Fruit fly (Drosophila melanogaster): ENCODE data around the gene CG14662.

The CG14662 gene

dm6 chr3R:4997399-4998203 lies 13.6 kb upstream of the CG14662 start (continued):
- no peak for TF ChIP-seq CG31388 (GFP tag; optimal IDR thresholded peaks at IDR 0.05)
- TF ChIP-seq CG15269 (tag; optimal IDR thresholded peaks at IDR 0.05), result peak; percentile 14
- no peak for TF ChIP-seq CG7372 (GFP tag; IDR thresholded peaks at IDR 0.05)
- no peak for TF ChIP-seq grn (GFP tag; optimal IDR thresholded peaks at IDR 0.05)
- TF ChIP-seq CG7928 (GFP tag; optimal IDR thresholded peaks at IDR 0.05), result no peak
- peak; percentile 36; the same call in 1 of the 2 replicates for TF ChIP-seq Awh (GFP tag; IDR thresholded peaks at IDR 0.05)
- no peak for TF ChIP-seq D (optimal IDR thresholded peaks at IDR 0.05)
- TF ChIP-seq D (GFP tag; optimal IDR thresholded peaks at IDR 0.05), result no peak
- no peak for TF ChIP-seq CG13287 (GFP tag; IDR thresholded peaks at IDR 0.05; ENCODE audit: partially characterized antibody)
- no peak for TF ChIP-seq CG9932 (GFP tag; IDR thresholded peaks at IDR 0.05)
- no peak for TF ChIP-seq kah (GFP tag; optimal IDR thresholded peaks at IDR 0.05)
- TF ChIP-seq CG9727 (GFP tag; optimal IDR thresholded peaks at IDR 0.05), result peak; percentile 31
- TF ChIP-seq lilli (GFP tag; optimal IDR thresholded peaks at IDR 0.05), result no peak
- TF ChIP-seq gsb (GFP tag; IDR thresholded peaks at IDR 0.05), result no peak
- no peak; the same call in 1 of the 2 replicates for TF ChIP-seq dan (GFP tag; IDR thresholded peaks at IDR 0.05)
- no peak for TF ChIP-seq Ada2b (GFP tag; IDR thresholded peaks at IDR 0.05)
- TF ChIP-seq B-H1 (GFP tag; IDR thresholded peaks at IDR 0.05), result no peak
- TF ChIP-seq Sry-β (GFP tag; optimal IDR thresholded peaks at IDR 0.05), result no peak
- no peak for TF ChIP-seq CG5180 (GFP tag; optimal IDR thresholded peaks at IDR 0.05)
- TF ChIP-seq CG12659 (GFP tag; optimal IDR thresholded peaks at IDR 0.05), result no peak
- no peak for TF ChIP-seq seq (GFP tag; IDR thresholded peaks at IDR 0.05)
- TF ChIP-seq gfzf (GFP tag; optimal IDR thresholded peaks at IDR 0.05), result no peak
- TF ChIP-seq dm (GFP tag; optimal IDR thresholded peaks at IDR 0.05), result no peak
- TF ChIP-seq zfh1 (GFP tag; IDR thresholded peaks at IDR 0.05), result no peak
- no peak for TF ChIP-seq Trl (optimal IDR thresholded peaks at IDR 0.05)
- TF ChIP-seq Trl (GFP tag; optimal IDR thresholded peaks at IDR 0.05), result no peak
- TF ChIP-seq CG6689 (GFP tag; IDR thresholded peaks at IDR 0.05), result peak; percentile 21; the same call in 1 of the 2 replicates
- TF ChIP-seq CG17912 (GFP tag; optimal IDR thresholded peaks at IDR 0.05), result no peak
- TF ChIP-seq zf30C (GFP tag; optimal IDR thresholded peaks at IDR 0.05), result no peak
- TF ChIP-seq CG10366 (GFP tag; IDR thresholded peaks at IDR 0.05), result peak; percentile 33; the same call in 1 of the 2 replicates
- TF ChIP-seq E2f1 (GFP tag; IDR thresholded peaks at IDR 0.05), result peak; percentile 47
- no peak for TF ChIP-seq CG10147 (GFP tag; optimal IDR thresholded peaks at IDR 0.05)
- TF ChIP-seq twi (tag; optimal IDR thresholded peaks at IDR 0.05), result no peak
- no peak for TF ChIP-seq run (tag; optimal IDR thresholded peaks at IDR 0.05)
- TF ChIP-seq CG2116 (GFP tag; optimal IDR thresholded peaks at IDR 0.05), result no peak
- 0 out of 3 replicates have a peak, but pooled peaks have one; percentile 45 for TF ChIP-seq gce (GFP tag; IDR thresholded peaks at IDR 0.05)
- TF ChIP-seq CG6175 (GFP tag; IDR thresholded peaks at IDR 0.05), result no peak
- no peak for TF ChIP-seq mirr (GFP tag; optimal IDR thresholded peaks at IDR 0.05)
- no peak for TF ChIP-seq Atf-2 (GFP tag; optimal IDR thresholded peaks at IDR 0.05)
- no peak for TF ChIP-seq MESR4 (GFP tag; optimal IDR thresholded peaks at IDR 0.05)
- TF ChIP-seq Gsc (GFP tag; IDR thresholded peaks at IDR 0.05), result no peak
- TF ChIP-seq gcm2 (GFP tag; optimal IDR thresholded peaks at IDR 0.05), result no peak
- no peak for TF ChIP-seq Aef1 (GFP tag; IDR thresholded peaks at IDR 0.05)
- no peak for TF ChIP-seq Dek (tag; optimal IDR thresholded peaks at IDR 0.05)
- TF ChIP-seq dati (GFP tag; IDR thresholded peaks at IDR 0.05), result 0 out of 2 replicates have a peak, but pooled peaks have one; percentile 33
- TF ChIP-seq Ptx1 (GFP tag; IDR thresholded peaks at IDR 0.05), result peak; percentile 43; the same call in 1 of the 2 replicates
- TF ChIP-seq CG3838 (GFP tag; optimal IDR thresholded peaks at IDR 0.05), result no peak
- no peak for TF ChIP-seq PHDP (tag; optimal IDR thresholded peaks at IDR 0.05)
- peak; percentile 24 for TF ChIP-seq CG2202 (tag; optimal IDR thresholded peaks at IDR 0.05)
- no peak for TF ChIP-seq ewg (GFP tag; optimal IDR thresholded peaks at IDR 0.05)
- TF ChIP-seq CG4854 (GFP tag; optimal IDR thresholded peaks at IDR 0.05), result no peak
